Worm (Caenorhabditis elegans): ENCODE results near the gene coh-4.

DNA sequence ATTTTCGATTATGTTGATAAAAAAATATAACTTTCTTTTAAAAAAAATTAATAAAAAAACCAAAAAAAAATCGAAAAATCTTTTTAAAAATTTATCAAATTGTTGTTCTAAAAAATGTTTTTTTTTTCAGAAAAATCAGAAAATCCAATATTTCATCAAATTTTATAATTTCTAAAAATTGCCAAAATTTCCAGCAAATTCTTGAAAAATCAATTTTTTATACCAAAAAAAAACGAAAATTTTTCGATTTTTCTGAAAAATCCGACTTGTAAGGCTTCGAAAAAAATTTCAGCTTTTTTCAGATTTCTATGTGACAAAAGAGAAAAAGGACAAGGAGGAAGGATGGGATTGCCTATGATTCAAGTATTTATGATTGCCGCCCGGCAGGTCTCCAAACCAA, 29.0 kb upstream of the coh-4 start, which contains the start of gene H43I07.1:
- TF ChIP-seq ZK546.5 (tag; optimal IDR thresholded peaks at IDR 0.05) (no peak), egl-27 (tag; optimal IDR thresholded peaks at IDR 0.05) (no peak), ces-1 (GFP tag; optimal IDR thresholded peaks at IDR 0.05) (no peak), unc-130 (GFP tag; optimal IDR thresholded peaks at IDR 0.05) (no peak), pqm-1 (tag; optimal IDR thresholded peaks at IDR 0.05) (no peak), T26A8.4 (GFP tag; IDR thresholded peaks at IDR 0.05) (no peak), F26F4.8 (GFP tag; conservative IDR thresholded peaks at IDR 0.05) (no peak), ceh-82 (tag; optimal IDR thresholded peaks at IDR 0.05) (no peak), nhr-28 (tag; optimal IDR thresholded peaks at IDR 0.05) (no peak), mdt-29 (GFP tag; IDR thresholded peaks at IDR 0.05) (no peak)

Data from whole organism, L4 larva.